Fruit fly (Drosophila melanogaster) whole organism, embryonic: ENCODE data around the gene ClC-c.

ENCODE experiments used
- Abd-B ChIP-seq: fragments of 200-800 bp; sonication (Bioruptor generic); optimal IDR thresholded peaks from 2 replicates; lab custom pipeline; 2018; ENCODE audit warnings: missing biosample characterization, mild to moderate bottlenecking, missing genetic modification characterization, moderate library complexity
- CG10654 ChIP-seq: fragments of 200-800 bp; sonication (Bioruptor generic); optimal IDR thresholded peaks from 2 replicates; lab custom pipeline; 2016; ENCODE audit warnings: missing biosample characterization, missing genetic modification characterization
- CG10959 ChIP-seq: fragments of 200-800 bp; sonication (Bioruptor generic); IDR thresholded peaks from 2 replicates; pipeline ENCODE4 v1.3.6; 2022; ENCODE audit warnings: missing biosample characterization, missing genetic modification characterization
- CG12659 ChIP-seq: fragments of 200-800 bp; sonication (Bioruptor generic); optimal IDR thresholded peaks from 3 replicates; lab custom pipeline; 2017; ENCODE audit warnings: mild to moderate bottlenecking, missing biosample characterization, missing genetic modification reagents, missing genetic modification characterization
- CG12942 ChIP-seq: fragments of 200-800 bp; sonication (Bioruptor generic); optimal IDR thresholded peaks from 3 replicates; lab custom pipeline; 2016; ENCODE audit warnings: missing biosample characterization, missing genetic modification characterization
- CG13123 ChIP-seq: fragments of 200-800 bp; sonication (Bioruptor generic); optimal IDR thresholded peaks from 2 replicates; lab custom pipeline; 2016; ENCODE audit warnings: missing biosample characterization, missing genetic modification characterization
- CG14860 ChIP-seq: fragments of 200-800 bp; sonication (Bioruptor generic); IDR thresholded peaks from 3 replicates; pipeline ENCODE4 v1.3.6; 2022; ENCODE audit warnings: missing biosample characterization, missing genetic modification characterization; ENCODE audit not compliant: partially characterized antibody
- CG15073 ChIP-seq: fragments of 200-800 bp; sonication (Bioruptor generic); optimal IDR thresholded peaks from 2 replicates; lab custom pipeline; 2016; ENCODE audit warnings: missing biosample characterization, missing genetic modification characterization
- CG1603 ChIP-seq: fragments of 200-800 bp; sonication (Bioruptor generic); optimal IDR thresholded peaks from 2 replicates; lab custom pipeline; 2019; ENCODE audit warnings: missing biosample characterization, mild to moderate bottlenecking, missing genetic modification characterization, moderate library complexity
- CG16779 ChIP-seq: fragments of 200-800 bp; sonication (Bioruptor generic); IDR thresholded peaks from 2 replicates; pipeline ENCODE4 v1.3.6; 2022; ENCODE audit warnings: missing biosample characterization, missing genetic modification characterization
- CG16815 ChIP-seq: fragments of 200-800 bp; sonication (Bioruptor generic); optimal IDR thresholded peaks from 3 replicates; lab custom pipeline; 2017; ENCODE audit warnings: missing biosample characterization, mild to moderate bottlenecking, missing genetic modification characterization
- CG17829 ChIP-seq: fragments of 200-800 bp; optimal IDR thresholded peaks from 2 replicates; lab custom pipeline; 2019; ENCODE audit warnings: missing biosample characterization, mild to moderate bottlenecking, missing genetic modification characterization, moderate library complexity
- CG1832 ChIP-seq: fragments of 200-800 bp; sonication (Bioruptor generic); optimal IDR thresholded peaks from 2 replicates; lab custom pipeline; 2017; ENCODE audit warnings: missing biosample characterization, mild to moderate bottlenecking, missing genetic modification characterization, inconsistent platforms
- CG31441 ChIP-seq: fragments of 200-800 bp; sonication (Bioruptor generic); IDR thresholded peaks from 2 replicates; pipeline ENCODE4 v1.3.6; 2022; ENCODE audit warnings: missing biosample characterization, missing genetic modification characterization
- CG3726 ChIP-seq: fragments of 200-800 bp; sonication (Bioruptor generic); IDR thresholded peaks from 3 replicates; pipeline ENCODE4, ENCODE4 v1.3.6; 2022; ENCODE audit warnings: missing biosample characterization, missing genetic modification characterization
- CG7271 ChIP-seq: fragments of 200-800 bp; sonication (Bioruptor generic); optimal IDR thresholded peaks from 2 replicates; lab custom pipeline; 2018; ENCODE audit warnings: missing biosample characterization, mild to moderate bottlenecking, missing genetic modification characterization, moderate library complexity
- CG7372 ChIP-seq: fragments of 200-800 bp; sonication (Bioruptor generic); IDR thresholded peaks from 2 replicates; pipeline ENCODE4 v1.3.6; 2022; ENCODE audit warnings: missing biosample characterization, missing genetic modification characterization
- CG7745 ChIP-seq: fragments of 200-800 bp; sonication (Bioruptor generic); optimal IDR thresholded peaks from 2 replicates; lab custom pipeline; 2018; ENCODE audit warnings: missing biosample characterization, mild to moderate bottlenecking, missing genetic modification characterization, moderate library complexity
- CG8089 ChIP-seq: fragments of 200-800 bp; sonication (Bioruptor generic); optimal IDR thresholded peaks from 3 replicates; lab custom pipeline; 2016; ENCODE audit warnings: missing biosample characterization, missing genetic modification characterization
- CG9215 ChIP-seq: fragments of 200-800 bp; sonication (Bioruptor generic); IDR thresholded peaks from 2 replicates; pipeline ENCODE4 v1.3.6; 2022; ENCODE audit warnings: missing biosample characterization, missing genetic modification characterization
- Dref ChIP-seq: fragments of 200-800 bp; sonication (Bioruptor generic); IDR thresholded peaks from 2 replicates; pipeline ENCODE4 v1.3.6; 2022; ENCODE audit warnings: missing biosample characterization, missing genetic modification characterization
- Fer2 ChIP-seq: fragments of 200-800 bp; sonication (Bioruptor generic); optimal IDR thresholded peaks from 2 replicates; lab custom pipeline; 2018; ENCODE audit warnings: missing biosample characterization, mild to moderate bottlenecking, missing genetic modification characterization, moderate library complexity
- H2.0 ChIP-seq: fragments of 200-800 bp; sonication (Bioruptor generic); IDR thresholded peaks from 2 replicates; pipeline ENCODE4 v1.3.6; 2022; ENCODE audit warnings: missing biosample characterization, missing genetic modification characterization
- Hmx ChIP-seq: fragments of 200-800 bp; sonication (Bioruptor generic); optimal IDR thresholded peaks from 2 replicates; lab custom pipeline; 2016; ENCODE audit warnings: missing biosample characterization, missing genetic modification characterization
- Hsf ChIP-seq: fragments of 200-800 bp; sonication (Bioruptor generic); optimal IDR thresholded peaks from 3 replicates; lab custom pipeline; 2016; ENCODE audit warnings: missing biosample characterization, missing genetic modification characterization
- Oaz ChIP-seq: fragments of 200-800 bp; sonication (Bioruptor generic); IDR thresholded peaks from 2 replicates; pipeline ENCODE4 v1.3.6; 2022; ENCODE audit warnings: missing biosample characterization, missing genetic modification characterization
- Sry-β ChIP-seq: fragments of 200-800 bp; sonication (Bioruptor generic); optimal IDR thresholded peaks from 2 replicates; lab custom pipeline; 2018; ENCODE audit warnings: missing biosample characterization, mild to moderate bottlenecking, missing genetic modification characterization, moderate library complexity
- TFAM ChIP-seq: fragments of 200-800 bp; sonication (Bioruptor generic); optimal IDR thresholded peaks from 2 replicates; lab custom pipeline; 2017; ENCODE audit warnings: missing biosample characterization, missing genetic modification characterization, inconsistent platforms
- Taf1 ChIP-seq: fragments of 200-800 bp; sonication (Bioruptor generic); IDR thresholded peaks from 2 replicates; pipeline ENCODE4 v1.3.6; 2022; ENCODE audit warnings: missing biosample characterization, missing genetic modification characterization
- btn ChIP-seq: fragments of 200-800 bp; sonication (Bioruptor generic); optimal IDR thresholded peaks from 2 replicates; lab custom pipeline; 2016; ENCODE audit warnings: missing biosample characterization, missing genetic modification characterization
- crc ChIP-seq: fragments of 200-800 bp; sonication (Bioruptor generic); optimal IDR thresholded peaks from 2 replicates; lab custom pipeline; 2016; ENCODE audit warnings: missing biosample characterization, missing genetic modification characterization
- dmrt11E ChIP-seq: fragments of 200-800 bp; sonication (Bioruptor generic); optimal IDR thresholded peaks from 3 replicates; lab custom pipeline; 2018; ENCODE audit warnings: missing biosample characterization, mild to moderate bottlenecking, missing genetic modification characterization, moderate library complexity
- gt ChIP-seq: fragments of 200-800 bp; sonication (Bioruptor generic); IDR thresholded peaks from 2 replicates; pipeline ENCODE4 v1.3.6; 2022; ENCODE audit warnings: missing biosample characterization, missing genetic modification characterization
- insv ChIP-seq, 2 experiments: fragments of 200-800 bp; sonication (Bioruptor generic); optimal IDR thresholded peaks; 3 replicates each; lab custom pipeline; 2016 to 2018; ENCODE audit warnings: missing biosample characterization in 2 of 2, missing genetic modification characterization in 2 of 2
- inv ChIP-seq: fragments of 200-800 bp; sonication (Bioruptor generic); IDR thresholded peaks from 2 replicates; pipeline ENCODE4 v1.3.6; 2022; ENCODE audit warnings: missing biosample characterization, missing genetic modification characterization; ENCODE audit not compliant: partially characterized antibody
- lbe ChIP-seq: fragments of 200-800 bp; sonication (Bioruptor generic); optimal IDR thresholded peaks from 2 replicates; lab custom pipeline; 2016; ENCODE audit warnings: missing biosample characterization, mild to moderate bottlenecking, missing genetic modification characterization
- lilli ChIP-seq: fragments of 200-800 bp; sonication (Bioruptor generic); optimal IDR thresholded peaks from 3 replicates; lab custom pipeline; 2016; ENCODE audit warnings: missing biosample characterization, missing genetic modification characterization
- maf-S ChIP-seq: fragments of 200-800 bp; sonication (Bioruptor generic); optimal IDR thresholded peaks from 2 replicates; lab custom pipeline; 2016; ENCODE audit warnings: missing biosample characterization, missing genetic modification characterization
- nerfin-2 ChIP-seq: fragments of 200-800 bp; sonication (Bioruptor generic); IDR thresholded peaks from 2 replicates; pipeline ENCODE4 v1.3.6; 2022; ENCODE audit warnings: missing biosample characterization, missing genetic modification characterization; ENCODE audit not compliant: partially characterized antibody
- pan ChIP-seq, 4 experiments: fragments of >200 bp in 3 of 4; fragments of 200-800 bp in 1 of 4; sonication (Bioruptor generic) in 1 of 4; optimal IDR thresholded peaks in 3 of 4; IDR thresholded peaks in 1 of 4; 2 replicates each; pipeline versions ENCODE4 v1.3.6 to Lab custom; 2017 to 2022; ENCODE audit warnings: missing biosample characterization in 2 of 4, missing genetic modification characterization in 2 of 4, mixed read lengths in 1 of 4
- pb ChIP-seq: fragments of 200-800 bp; sonication (Bioruptor generic); optimal IDR thresholded peaks from 3 replicates; lab custom pipeline; 2016; ENCODE audit warnings: missing biosample characterization, missing genetic modification characterization
- scrt ChIP-seq: fragments of 200-800 bp; sonication (Bioruptor generic); optimal IDR thresholded peaks from 2 replicates; lab custom pipeline; 2018; ENCODE audit warnings: missing biosample characterization, mild to moderate bottlenecking, missing genetic modification characterization, moderate library complexity
- shn ChIP-seq: fragments of 200-800 bp; sonication (Bioruptor generic); optimal IDR thresholded peaks from 3 replicates; lab custom pipeline; 2016; ENCODE audit warnings: missing biosample characterization, missing genetic modification characterization
- sima ChIP-seq: fragments of 200-800 bp; sonication (Bioruptor generic); optimal IDR thresholded peaks from 2 replicates; lab custom pipeline; 2016; ENCODE audit warnings: missing biosample characterization, missing genetic modification characterization
- so ChIP-seq: fragments of 200-800 bp; sonication (Bioruptor generic); IDR thresholded peaks from 3 replicates; pipeline ENCODE4 v1.3.6; 2022; ENCODE audit warnings: missing biosample characterization, missing genetic modification characterization
- sqz ChIP-seq: fragments of 200-800 bp; sonication (Bioruptor generic); optimal IDR thresholded peaks from 3 replicates; lab custom pipeline; 2018; ENCODE audit warnings: missing biosample characterization, mild to moderate bottlenecking, missing genetic modification characterization
- stc ChIP-seq: fragments of 200-800 bp; sonication (Bioruptor generic); IDR thresholded peaks from 2 replicates; pipeline ENCODE4 v1.3.6; 2022; ENCODE audit warnings: missing biosample characterization, missing genetic modification characterization
- tap ChIP-seq: fragments of 200-800 bp; optimal IDR thresholded peaks from 3 replicates; lab custom pipeline; 2019; ENCODE audit warnings: missing biosample characterization, mild to moderate bottlenecking, missing genetic modification characterization, moderate library complexity

The ClC-c gene

dm6 chr3L:16113607-16114337 is 23.5 kb downstream of the ClC-c start (continued):
- no peak for TF ChIP-seq pan (optimal IDR thresholded peaks at IDR 0.05; lab: Kevin White, UChicago)
- TF ChIP-seq pan (GFP tag; optimal IDR thresholded peaks at IDR 0.05 in 1 of 2, IDR thresholded peaks at IDR 0.05 in 1 of 2): peak in 1 of 2 experiments; percentile 81
- no peak for TF ChIP-seq gt (GFP tag; lab: Robert Waterston, UW)
- TF ChIP-seq Hsf (GFP tag; lab: Kevin White, UChicago): peak; percentile 85
- no peak for TF ChIP-seq TFAM
- TF ChIP-seq Oaz (GFP tag; lab: Robert Waterston, UW): no peak; the same call in 1 of the 2 replicates
- TF ChIP-seq Hmx: peak; percentile 68
- TF ChIP-seq btn: no peak
- peak; percentile 46 for TF ChIP-seq Dref (GFP tag; lab: Robert Waterston, UW)
- TF ChIP-seq H2.0 (GFP tag; lab: Robert Waterston, UW): peak; percentile 67
- peak; percentile 66 for TF ChIP-seq dmrt11E
- no peak for TF ChIP-seq CG7745
- TF ChIP-seq crc (GFP tag; lab: Kevin White, UChicago): peak; percentile 77
- TF ChIP-seq CG13123 (GFP tag; lab: Kevin White, UChicago): peak; percentile 61
- TF ChIP-seq insv (GFP tag; optimal IDR thresholded peaks at IDR 0.05; lab: Kevin White, UChicago): peak; percentile 12 to 65
- TF ChIP-seq CG8089: peak; percentile 50
- TF ChIP-seq CG1832 (GFP tag; lab: Kevin White, UChicago): no peak
- peak; percentile 87 for TF ChIP-seq CG1603 (tag; lab: Kevin White, UChicago)
- TF ChIP-seq CG31441: no peak; the same call in none of the 2 replicates
- TF ChIP-seq lilli (GFP tag; lab: Kevin White, UChicago): peak; percentile 94
- TF ChIP-seq CG3726: no peak
- peak; percentile 52 for TF ChIP-seq inv (GFP tag; lab: Robert Waterston, UW)
- TF ChIP-seq lbe: peak; percentile 94
- TF ChIP-seq CG14860 (GFP tag; lab: Robert Waterston, UW): peak; percentile 32; the same call in 1 of the 3 replicates
- TF ChIP-seq Sry-β (GFP tag; lab: Kevin White, UChicago): no peak
- TF ChIP-seq tap (tag; lab: Kevin White, UChicago): no peak
- TF ChIP-seq Taf1 (GFP tag; lab: Robert Waterston, UW): peak; percentile 22; the same call in 1 of the 2 replicates
- TF ChIP-seq CG17829 (tag; lab: Kevin White, UChicago): peak; percentile 86
- peak; percentile 35; the same call in 1 of the 2 replicates for TF ChIP-seq nerfin-2 (GFP tag; lab: Robert Waterston, UW)
- TF ChIP-seq CG16815: peak; percentile 57
- TF ChIP-seq stc (GFP tag; lab: Robert Waterston, UW): peak; percentile 75
- TF ChIP-seq sqz (GFP tag; lab: Kevin White, UChicago): peak; percentile 83
- peak; percentile 5 for TF ChIP-seq sima
- peak; percentile 32 for TF ChIP-seq CG15073 (GFP tag; lab: Kevin White, UChicago)
- peak; percentile 82 for TF ChIP-seq pb (GFP tag; lab: Kevin White, UChicago)
- peak; percentile 77 for TF ChIP-seq CG10654 (GFP tag; lab: Kevin White, UChicago)
- TF ChIP-seq so (GFP tag; lab: Robert Waterston, UW): peak; percentile 79
- TF ChIP-seq scrt (GFP tag; lab: Kevin White, UChicago): peak; percentile 78
- TF ChIP-seq CG7271 (tag; lab: Kevin White, UChicago): no peak
- peak; percentile 84 for TF ChIP-seq shn (GFP tag; lab: Kevin White, UChicago)
- TF ChIP-seq Fer2 (tag; lab: Kevin White, UChicago): peak; percentile 56
- peak; percentile 98 for TF ChIP-seq CG12659
- peak; percentile 82 for TF ChIP-seq maf-S (GFP tag; lab: Kevin White, UChicago)
- TF ChIP-seq Abd-B (GFP tag; lab: Kevin White, UChicago): no peak
- no peak for TF ChIP-seq CG16779 (GFP tag; lab: Robert Waterston, UW)
- 0 out of 2 replicates have a peak, but pooled peaks have one; percentile 52 for TF ChIP-seq CG7372 (GFP tag; lab: Robert Waterston, UW)
- 0 out of 2 replicates have a peak, but pooled peaks have one; percentile 29 for TF ChIP-seq CG10959 (GFP tag; lab: Robert Waterston, UW)
- peak; percentile 76 for TF ChIP-seq CG12942
- no peak; the same call in 1 of the 2 replicates for TF ChIP-seq CG9215 (GFP tag; lab: Robert Waterston, UW)
